Fruit fly (Drosophila melanogaster) whole organism, wandering third instar larva: ENCODE results near the gene PpV.

Source experiments
- Dif ChIP-seq: fragments of 200-275, 200-300 bp; sonication (Bioruptor generic); optimal IDR thresholded peaks from 2 replicates; lab custom pipeline; 2018; ENCODE audit warnings: missing biosample characterization, missing genetic modification characterization; ENCODE audit not compliant: partially characterized antibody
- Hnf4 ChIP-seq: fragments of 200-800 bp; sonication (Bioruptor generic); optimal IDR thresholded peaks from 2 replicates; lab custom pipeline; 2016; ENCODE audit warnings: missing biosample characterization, mild to moderate bottlenecking, missing genetic modification characterization
- Mio ChIP-seq: sonication (Bioruptor generic); optimal IDR thresholded peaks from 2 replicates; lab custom pipeline; 2016; ENCODE audit warnings: missing biosample characterization, missing genetic modification characterization
- br ChIP-seq: fragments of 200-800 bp; sonication (Bioruptor generic); optimal IDR thresholded peaks from 2 replicates; lab custom pipeline; 2016; ENCODE audit warnings: missing biosample characterization, missing genetic modification characterization
- h ChIP-seq: fragments of 200-800 bp; sonication (Bioruptor generic); optimal IDR thresholded peaks from 3 replicates; lab custom pipeline; 2016; ENCODE audit warnings: missing biosample characterization, mild to moderate bottlenecking, missing genetic modification characterization
- pan ChIP-seq: fragments of >200 bp; optimal IDR thresholded peaks from 2 replicates; lab custom pipeline; 2017
- usp ChIP-seq: fragments of >200 bp; optimal IDR thresholded peaks from 2 replicates; lab custom pipeline; 2017; ENCODE audit warnings: missing biosample characterization, missing genetic modification characterization

DNA sequence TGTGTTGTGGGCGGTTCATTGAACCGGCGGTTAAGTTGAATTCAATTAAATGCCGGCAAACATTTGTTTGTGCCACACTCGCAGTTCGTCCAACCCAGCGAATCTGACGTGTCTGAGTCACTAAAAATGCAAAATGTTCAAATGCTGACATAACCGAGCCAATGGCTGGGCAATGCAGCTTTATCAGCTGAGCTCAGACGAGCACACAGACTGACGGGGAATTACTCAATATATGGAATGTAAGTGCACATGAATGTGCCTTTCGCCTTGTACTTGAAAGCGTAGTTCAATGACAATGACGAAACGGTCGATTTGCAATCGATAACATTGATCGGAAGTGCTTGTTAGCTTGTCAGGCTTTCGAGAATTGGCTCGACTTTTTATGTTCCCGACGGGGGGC is 14.5 kb downstream of the PpV start:
- no peak for TF ChIP-seq Mio
- no peak for TF ChIP-seq Hnf4 (GFP tag; lab: Kevin White, UChicago)
- no peak for TF ChIP-seq h (GFP tag; lab: Kevin White, UChicago)
- no peak for TF ChIP-seq br (GFP tag; lab: Kevin White, UChicago)
- TF ChIP-seq pan (lab: Kevin White, UChicago): no peak
- TF ChIP-seq Dif (GFP tag; lab: Kevin White, UChicago): no peak
- no peak for TF ChIP-seq usp
